Worm (Caenorhabditis elegans): ENCODE results near the gene F08A7.1.

- no peak for TF ChIP-seq W03F9.2 (tag; optimal IDR thresholded peaks at IDR 0.05)
- no peak for TF ChIP-seq him-1 (tag; optimal IDR thresholded peaks at IDR 0.05)
These were observed 44.5 kb upstream of the F08A7.1 start, which contains the start of gene sru-15 for ce11 chrIV:17395910-17396309.

Data from whole organism, L4/young adult.